Worm (Caenorhabditis elegans) whole organism, late embryonic: Measurements from ENCODE around the gene W01B6.4.

Experiments used
- F13H6.1 ChIP-seq: sonication (generic microtip); optimal IDR thresholded peaks from 2 replicates; lab custom pipeline; 2016; ENCODE audit warnings: missing genetic modification characterization, missing compliant biosample characterization
- K09A11.1 ChIP-seq: sonication (generic microtip); optimal IDR thresholded peaks from 2 replicates; lab custom pipeline; 2017; ENCODE audit warnings: antibody characterized with exemption, mild to moderate bottlenecking, missing genetic modification characterization, missing compliant biosample characterization; ENCODE audit not compliant: insufficient read depth
- Y22D7AL.16 ChIP-seq: sonication (generic microtip); optimal IDR thresholded peaks from 2 replicates; lab custom pipeline; 2016; ENCODE audit warnings: missing genetic modification characterization, missing compliant biosample characterization
- ahr-1 ChIP-seq: sonication (generic microtip); optimal IDR thresholded peaks from 2 replicates; lab custom pipeline; 2016; ENCODE audit warnings: missing genetic modification characterization, missing compliant biosample characterization
- ceh-18 ChIP-seq: sonication (generic microtip); optimal IDR thresholded peaks from 2 replicates; lab custom pipeline; 2016; ENCODE audit warnings: missing genetic modification characterization, missing compliant biosample characterization
- ceh-19 ChIP-seq: fragments of 200-800 bp; sonication (Bioruptor generic); optimal IDR thresholded peaks from 2 replicates; lab custom pipeline; 2018; ENCODE audit warnings: mild to moderate bottlenecking, missing genetic modification characterization, missing compliant biosample characterization
- ceh-2 ChIP-seq: sonication (generic microtip); optimal IDR thresholded peaks from 2 replicates; lab custom pipeline; 2016; ENCODE audit warnings: missing genotype, missing genetic modification characterization, missing compliant biosample characterization
- ceh-31 ChIP-seq: sonication (generic microtip); optimal IDR thresholded peaks from 2 replicates; lab custom pipeline; 2016; ENCODE audit warnings: missing genetic modification characterization, missing compliant biosample characterization
- ceh-34 ChIP-seq: sonication (generic microtip); optimal IDR thresholded peaks from 2 replicates; lab custom pipeline; 2016; ENCODE audit warnings: mild to moderate bottlenecking, missing genetic modification characterization, missing compliant biosample characterization
- ceh-45 ChIP-seq: fragments of 200-800 bp; sonication (Bioruptor generic); IDR thresholded peaks from 2 replicates; pipeline ENCODE4 v1.3.6; 2022; ENCODE audit warnings: missing genetic modification reagents, missing genetic modification characterization, missing compliant biosample characterization
- ceh-48 ChIP-seq: sonication (generic microtip); optimal IDR thresholded peaks from 2 replicates; lab custom pipeline; 2016; ENCODE audit warnings: missing genetic modification characterization, inconsistent platforms, missing compliant biosample characterization
- ceh-6 ChIP-seq: fragments of 200-800 bp; sonication (Bioruptor generic); optimal IDR thresholded peaks from 2 replicates; lab custom pipeline; 2018; ENCODE audit warnings: mild to moderate bottlenecking, missing genetic modification characterization, missing compliant biosample characterization
- ceh-9 ChIP-seq: sonication (generic microtip); optimal IDR thresholded peaks from 2 replicates; lab custom pipeline; 2016; ENCODE audit warnings: mild to moderate bottlenecking, missing genetic modification characterization, inconsistent platforms, missing compliant biosample characterization
- che-1 ChIP-seq: sonication (generic microtip); optimal IDR thresholded peaks from 2 replicates; lab custom pipeline; 2016; ENCODE audit warnings: mild to moderate bottlenecking, missing genetic modification characterization, missing compliant biosample characterization
- dmd-4 ChIP-seq: sonication (generic microtip); optimal IDR thresholded peaks from 2 replicates; lab custom pipeline; 2016; ENCODE audit warnings: borderline replicate concordance, missing genetic modification characterization, missing compliant biosample characterization
- ets-4 ChIP-seq: sonication (generic microtip); optimal IDR thresholded peaks from 2 replicates; lab custom pipeline; 2016; ENCODE audit warnings: missing genetic modification characterization, missing compliant biosample characterization
- eyg-1 ChIP-seq: sonication (generic microtip); optimal IDR thresholded peaks from 2 replicates; lab custom pipeline; 2016; ENCODE audit warnings: missing genotype, missing genetic modification characterization, missing compliant biosample characterization
- fax-1 ChIP-seq: sonication (generic microtip); optimal IDR thresholded peaks from 2 replicates; lab custom pipeline; 2016; ENCODE audit warnings: missing genotype, missing genetic modification characterization, missing compliant biosample characterization
- fkh-10 ChIP-seq: fragments of 150-350 bp; optimal IDR thresholded peaks from 2 replicates; lab custom pipeline; 2014; ENCODE audit warnings: missing biosample characterization, missing genetic modification reagents, missing genetic modification characterization
- fkh-6 ChIP-seq: sonication (generic microtip); optimal IDR thresholded peaks from 2 replicates; lab custom pipeline; 2016; ENCODE audit warnings: missing genetic modification characterization, missing compliant biosample characterization
- gmeb-2 ChIP-seq: sonication (generic microtip); optimal IDR thresholded peaks from 2 replicates; lab custom pipeline; 2016; ENCODE audit warnings: missing genetic modification characterization, inconsistent platforms, missing compliant biosample characterization
- hlh-13 ChIP-seq: fragments of 200-800 bp; sonication (Bioruptor generic); optimal IDR thresholded peaks from 2 replicates; lab custom pipeline; 2018; ENCODE audit warnings: mild to moderate bottlenecking, missing genetic modification characterization, missing compliant biosample characterization
- hlh-15 ChIP-seq: sonication (generic microtip); optimal IDR thresholded peaks from 2 replicates; lab custom pipeline; 2016; ENCODE audit warnings: missing genetic modification characterization, missing compliant biosample characterization
- hlh-8 ChIP-seq: sonication (generic microtip); optimal IDR thresholded peaks from 2 replicates; lab custom pipeline; 2016; ENCODE audit warnings: missing genotype, missing genetic modification characterization, missing compliant biosample characterization
- lin-11 ChIP-seq: fragments of 200-800 bp; sonication (Bioruptor generic); optimal IDR thresholded peaks from 2 replicates; lab custom pipeline; 2018; ENCODE audit warnings: mild to moderate bottlenecking, missing genetic modification characterization, missing compliant biosample characterization
- madf-2 ChIP-seq: sonication (generic microtip); optimal IDR thresholded peaks from 2 replicates; lab custom pipeline; 2017; ENCODE audit warnings: missing genetic modification characterization, missing compliant biosample characterization
- nhr-11 ChIP-seq: fragments of 150-350 bp; optimal IDR thresholded peaks from 2 replicates; lab custom pipeline; 2014; ENCODE audit warnings: missing biosample characterization, missing genetic modification characterization
- nhr-232 ChIP-seq: sonication (generic microtip); optimal IDR thresholded peaks from 2 replicates; lab custom pipeline; 2016; ENCODE audit warnings: missing genetic modification characterization, missing compliant biosample characterization
- pax-1 ChIP-seq: fragments of 150-350 bp; optimal IDR thresholded peaks from 2 replicates; lab custom pipeline; 2014; ENCODE audit warnings: missing biosample characterization, missing genetic modification characterization
- pha-4 ChIP-seq: fragments of 150-350 bp; optimal IDR thresholded peaks from 2 replicates; lab custom pipeline; 2018; ENCODE audit warnings: missing biosample characterization, missing genetic modification reagents, missing genetic modification characterization
- pros-1 ChIP-seq: fragments of 150-350 bp; optimal IDR thresholded peaks from 2 replicates; lab custom pipeline; 2014; ENCODE audit warnings: missing biosample characterization, missing genetic modification reagents, missing genetic modification characterization
- ref-2 ChIP-seq: sonication (generic microtip); optimal IDR thresholded peaks from 2 replicates; lab custom pipeline; 2016; ENCODE audit warnings: missing genetic modification characterization, missing compliant biosample characterization
- rnt-1 ChIP-seq: sonication (generic microtip); optimal IDR thresholded peaks from 2 replicates; lab custom pipeline; 2016; ENCODE audit warnings: missing genetic modification characterization, missing compliant biosample characterization
- sox-2 ChIP-seq: fragments of 200-800 bp; sonication (Bioruptor generic); IDR thresholded peaks from 2 replicates; pipeline ENCODE4 v1.3.6; 2022; ENCODE audit warnings: missing genetic modification reagents, missing genetic modification characterization, missing compliant biosample characterization
- tbx-2 ChIP-seq: sonication (generic microtip); optimal IDR thresholded peaks from 2 replicates; lab custom pipeline; 2016; ENCODE audit warnings: missing genetic modification characterization, missing compliant biosample characterization
- unc-3 ChIP-seq, 2 experiments: fragments of 200-800 bp in 1 of 2; sonication (Bioruptor generic) in 1 of 2; sonication (generic microtip) in 1 of 2; conservative IDR thresholded peaks in 1 of 2; optimal IDR thresholded peaks in 1 of 2; 2 replicates each; pipeline versions ENCODE4 v1.3.6 to Lab custom; 2016 to 2022; ENCODE audit warnings: missing compliant biosample characterization in 2 of 2, missing genetic modification characterization in 2 of 2, missing genetic modification reagents in 1 of 2
- unc-42 ChIP-seq: sonication (generic microtip); optimal IDR thresholded peaks from 2 replicates; lab custom pipeline; 2016; ENCODE audit warnings: missing genotype, missing genetic modification characterization, missing compliant biosample characterization
- unc-86 ChIP-seq: sonication (generic microtip); optimal IDR thresholded peaks from 2 replicates; lab custom pipeline; 2016; ENCODE audit warnings: missing genetic modification characterization, missing compliant biosample characterization
- zip-5 ChIP-seq: sonication (generic microtip); optimal IDR thresholded peaks from 2 replicates; lab custom pipeline; 2016; ENCODE audit warnings: missing genetic modification characterization, missing compliant biosample characterization
- ztf-16 ChIP-seq: sonication (generic microtip); optimal IDR thresholded peaks from 2 replicates; lab custom pipeline; 2017; ENCODE audit warnings: missing genetic modification characterization, missing compliant biosample characterization

W01B6.4 gene

ce11 chrIV:10036966-10037365 lies 38.3 kb upstream of the W01B6.4 start, which contains the start of gene F44D12.10:
F44D12.10 (minus strand) TSS chrIV:10037066.
- TF ChIP-seq pax-1 (tag; lab: Kevin White, UChicago) (no peak), eyg-1 (tag; lab: Kevin White, UChicago) (no peak), pros-1 (no peak), nhr-232 (tag; lab: Kevin White, UChicago) (no peak), ceh-34 (no peak), fkh-10 (no peak), ceh-9 (tag; lab: Kevin White, UChicago) (no peak), gmeb-2 (no peak), ceh-31 (tag; lab: Kevin White, UChicago) (no peak), F13H6.1 (no peak), zip-5 (no peak), ztf-16 (no peak), dmd-4 (tag; lab: Kevin White, UChicago) (no peak), Y22D7AL.16 (tag; lab: Kevin White, UChicago) (no peak), unc-3 (GFP tag; conservative IDR thresholded peaks at IDR 0.05; lab: Robert Waterston, UW) (no peak), unc-3 (tag; optimal IDR thresholded peaks at IDR 0.05; lab: Kevin White, UChicago) (no peak), ceh-45 (no peak), che-1 (no peak), fkh-6 (no peak)

ce11 chrIV:10040803-10041202 lies 34.5 kb upstream of the W01B6.4 start, which contains the start of gene dhs-31:
dhs-31 (minus strand) TSS chrIV:10040903.
- TF ChIP-seq ceh-18 (tag; lab: Kevin White, UChicago) (no peak), ceh-6 (GFP tag; lab: Kevin White, UChicago) (no peak), hlh-8 (no peak), lin-11 (tag; lab: Kevin White, UChicago) (no peak), zip-5 (no peak), ceh-31 (tag; lab: Kevin White, UChicago) (no peak), nhr-11 (tag; lab: Kevin White, UChicago) (no peak)

- no peak for TF ChIP-seq ref-2 (tag; lab: Kevin White, UChicago)
- no peak for TF ChIP-seq unc-42 (tag; lab: Kevin White, UChicago)
- TF ChIP-seq ahr-1 (tag; lab: Kevin White, UChicago), result no peak
- TF ChIP-seq pha-4 (tag; lab: Kevin White, UChicago), result no peak
- TF ChIP-seq fax-1 (tag; lab: Kevin White, UChicago), result no peak
- TF ChIP-seq unc-86 (tag; lab: Kevin White, UChicago), result no peak
- no peak for TF ChIP-seq madf-2 (tag; lab: Kevin White, UChicago)
- no peak for TF ChIP-seq rnt-1
- TF ChIP-seq fkh-6, result no peak
- TF ChIP-seq fkh-10, result no peak
- no peak for TF ChIP-seq ceh-34
Observed at ce11 chrIV:10042881-10043280, 32.4 kb upstream of the W01B6.4 start, which contains the start of gene frk-1. frk-1 (plus strand) TSS chrIV:10043181.

ce11 chrIV:10046005-10046404 lies 29.3 kb upstream of the W01B6.4 start:
- no peak for TF ChIP-seq tbx-2 (tag; lab: Kevin White, UChicago)
- TF ChIP-seq hlh-15, result no peak
- no peak for TF ChIP-seq sox-2 (GFP tag; lab: Robert Waterston, UW)
- TF ChIP-seq unc-42 (tag; lab: Kevin White, UChicago), result no peak
- no peak for TF ChIP-seq pros-1
- TF ChIP-seq K09A11.1 (tag; lab: Kevin White, UChicago), result no peak
- TF ChIP-seq F13H6.1, result no peak
- no peak for TF ChIP-seq ets-4 (tag; lab: Kevin White, UChicago)
- TF ChIP-seq madf-2 (tag; lab: Kevin White, UChicago), result no peak
- TF ChIP-seq ceh-19 (GFP tag; lab: Kevin White, UChicago), result no peak
- TF ChIP-seq ceh-2 (tag; lab: Kevin White, UChicago), result no peak
- no peak for TF ChIP-seq hlh-13 (GFP tag; lab: Kevin White, UChicago)
- TF ChIP-seq unc-86 (tag; lab: Kevin White, UChicago), result no peak
- no peak for TF ChIP-seq pha-4 (tag; lab: Kevin White, UChicago)
- no peak for TF ChIP-seq ceh-48 (tag; lab: Kevin White, UChicago)
- TF ChIP-seq pax-1 (tag; lab: Kevin White, UChicago), result no peak
- TF ChIP-seq, all 69 proteins: peak for 0
